Worm (Caenorhabditis elegans): ENCODE measurements around the gene fbxl-3.

fbxl-3 gene

DNA sequence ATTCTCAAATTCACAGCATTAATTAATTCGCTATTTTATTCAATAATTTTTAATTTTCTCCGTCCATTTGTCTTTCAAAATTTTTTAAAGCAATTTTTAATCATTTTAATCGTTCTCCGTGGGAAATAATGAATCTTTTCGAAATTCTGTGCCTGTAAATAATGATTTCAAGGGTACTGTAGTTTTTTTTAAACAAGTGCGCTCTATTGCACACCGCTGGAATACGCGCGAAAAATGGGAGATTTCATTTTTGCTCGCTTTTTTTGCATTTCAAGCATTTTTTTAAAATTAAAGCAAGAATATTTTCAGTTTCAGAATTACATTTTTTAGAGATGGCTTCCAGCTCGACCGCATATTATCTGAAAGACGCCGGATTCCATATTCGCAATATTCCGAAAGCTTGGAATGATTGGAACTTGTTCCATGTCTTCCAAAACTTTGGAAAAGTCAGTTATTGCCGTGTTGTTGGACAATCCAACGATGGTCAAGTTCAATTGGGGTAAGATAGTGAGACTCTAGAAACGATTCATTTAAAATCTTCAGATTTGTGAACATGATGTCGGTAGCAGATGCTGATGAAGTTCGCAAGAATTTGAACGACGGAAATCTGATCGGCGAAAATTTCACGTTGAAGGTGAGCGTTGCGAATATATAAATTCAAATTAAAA is 22.4 kb upstream of the fbxl-3 start, which contains the start of gene tofu-6 (continued):
- TF ChIP-seq lsy-27 (tag; optimal IDR thresholded peaks at IDR 0.05; ENCODE audit: borderline replicate concordance, insufficient read depth) (no peak), gei-17 (GFP tag; optimal IDR thresholded peaks at IDR 0.05) (no peak), lin-40 (tag; optimal IDR thresholded peaks at IDR 0.05) (no peak), lag-1 (GFP tag; IDR thresholded peaks at IDR 0.05) (no peak), nhr-120 (GFP tag; IDR thresholded peaks at IDR 0.05) (no peak), dpl-1 (GFP tag; optimal IDR thresholded peaks at IDR 0.05) (peak; percentile 83), Y67H2A.10 (GFP tag; conservative IDR thresholded peaks at IDR 0.05) (no peak), somi-1 (GFP tag; optimal IDR thresholded peaks at IDR 0.05) (no peak), T26A5.8 (tag; optimal IDR thresholded peaks at IDR 0.05) (no peak), T07F8.4 (tag; optimal IDR thresholded peaks at IDR 0.05) (no peak), snpc-4 (GFP tag; optimal IDR thresholded peaks at IDR 0.05) (no peak), snpc-4 (tag; optimal IDR thresholded peaks at IDR 0.05) (peak in 1 of 4 experiments; percentile 5), hlh-26 (GFP tag; conservative IDR thresholded peaks at IDR 0.05) (no peak), nhr-90 (tag; optimal IDR thresholded peaks at IDR 0.05) (no peak), repo-1 (tag; optimal IDR thresholded peaks at IDR 0.05) (no peak), F49E8.2 (tag; optimal IDR thresholded peaks at IDR 0.05; ENCODE audit: insufficient read depth) (peak; percentile 43), egrh-3 (GFP tag; IDR thresholded peaks at IDR 0.05) (no peak), ceh-27 (GFP tag; optimal IDR thresholded peaks at IDR 0.05) (no peak), snpc-1.3 (tag; optimal IDR thresholded peaks at IDR 0.05; ENCODE audit: insufficient read depth) (peak; percentile 36), lin-35 (GFP tag; optimal IDR thresholded peaks at IDR 0.05) (peak in 1 of 3 experiments; percentile 73), nhr-27 (tag; optimal IDR thresholded peaks at IDR 0.05) (no peak), F57C9.4 (tag; optimal IDR thresholded peaks at IDR 0.05) (no peak), Y53F4B.3 (GFP tag; IDR thresholded peaks at IDR 0.05) (no peak), hlh-12 (tag; optimal IDR thresholded peaks at IDR 0.05) (no peak), akir-1 (GFP tag; optimal IDR thresholded peaks at IDR 0.05) (no peak), athp-1 (tag; optimal IDR thresholded peaks at IDR 0.05) (no peak), ekl-4 (GFP tag; IDR thresholded peaks at IDR 0.05) (no peak), ama-1 (optimal IDR thresholded peaks at IDR 0.05) (no peak), ama-1 (GFP tag; optimal IDR thresholded peaks at IDR 0.05) (no peak), madf-3 (GFP tag; IDR thresholded peaks at IDR 0.05) (no peak), ztf-25 (GFP tag; IDR thresholded peaks at IDR 0.05) (no peak), tbp1 (GFP tag; optimal IDR thresholded peaks at IDR 0.05) (no peak), ztf-18 (tag; optimal IDR thresholded peaks at IDR 0.05) (no peak), F52B5.7 (tag; optimal IDR thresholded peaks at IDR 0.05) (no peak), ceh-79 (tag; optimal IDR thresholded peaks at IDR 0.05) (no peak), tbx-9 (tag; optimal IDR thresholded peaks at IDR 0.05; ENCODE audit: borderline replicate concordance) (no peak), bed-1 (GFP tag; IDR thresholded peaks at IDR 0.05) (no peak), zim-3 (tag; optimal IDR thresholded peaks at IDR 0.05) (no peak), ZK185.1 (tag; optimal IDR thresholded peaks at IDR 0.05; ENCODE audit: poor library complexity, severe bottlenecking) (no peak), C17E4.6 (GFP tag; IDR thresholded peaks at IDR 0.05) (no peak), Y56A3A.18 (GFP tag; IDR thresholded peaks at IDR 0.05) (no peak), let-607 (tag; optimal IDR thresholded peaks at IDR 0.05) (no peak), sea-2 (GFP tag; IDR thresholded peaks at IDR 0.05) (no peak), F22D6.2 (tag; optimal IDR thresholded peaks at IDR 0.05) (no peak), ztf-3 (GFP tag; optimal IDR thresholded peaks at IDR 0.05) (no peak), Y79H2A.3 (GFP tag; conservative IDR thresholded peaks at IDR 0.05) (no peak), hsf-1 (GFP tag; IDR thresholded peaks at IDR 0.05) (0 out of 2 replicates have a peak, but pooled peaks have one; percentile 35), nhr-179 (tag; optimal IDR thresholded peaks at IDR 0.05) (no peak)

Data from whole organism, young adult.